Fruit fly (Drosophila melanogaster): Measurements from ENCODE around the gene ClC-a.

dm6 chr3R:11756762-11757161, 56.2 kb downstream of the ClC-a start:
- TF ChIP-seq CG32121 (GFP tag; IDR thresholded peaks at IDR 0.05) = no peak
- no peak for TF ChIP-seq CG34367 (tag; optimal IDR thresholded peaks at IDR 0.05)
- TF ChIP-seq D1 (tag; optimal IDR thresholded peaks at IDR 0.05) = no peak
- no peak for TF ChIP-seq CG14655 (GFP tag; optimal IDR thresholded peaks at IDR 0.05)
- TF ChIP-seq Pif1B (GFP tag; optimal IDR thresholded peaks at IDR 0.05) = no peak
- no peak for TF ChIP-seq Pif1A (GFP tag; optimal IDR thresholded peaks at IDR 0.05)

Data from whole organism, pupa.